Fruit fly (Drosophila melanogaster) whole organism, embryonic: Measurements from ENCODE around the gene Prp39.
A peak's percentile ranks its signal among the peaks of the same experiment; 100 is the strongest.

Source experiments
- Asciz ChIP-seq: fragments of 200-800 bp; sonication (Bioruptor generic); optimal IDR thresholded peaks from 2 replicates; lab custom pipeline; 2017; ENCODE audit warnings: missing biosample characterization, mild to moderate bottlenecking, missing genetic modification characterization, missing genetic modification reagents
- Atf6 ChIP-seq: fragments of 200-800 bp; sonication (Bioruptor generic); IDR thresholded peaks from 2 replicates; pipeline ENCODE4 v1.3.6; 2022; ENCODE audit warnings: missing biosample characterization, missing genetic modification characterization
- CG11247 ChIP-seq: fragments of 200-800 bp; sonication (Bioruptor generic); IDR thresholded peaks from 2 replicates; pipeline ENCODE4 v1.3.6; 2022; ENCODE audit warnings: missing biosample characterization, missing genetic modification characterization
- CG11456 ChIP-seq: fragments of 200-800 bp; sonication (Bioruptor generic); IDR thresholded peaks from 3 replicates; pipeline ENCODE4 v1.3.6; 2022; ENCODE audit warnings: missing biosample characterization, missing genetic modification characterization
- CG12219 ChIP-seq: fragments of 200-800 bp; sonication (Bioruptor generic); optimal IDR thresholded peaks from 3 replicates; lab custom pipeline; 2018; ENCODE audit warnings: missing biosample characterization, mild to moderate bottlenecking, missing genetic modification characterization
- CG12236 ChIP-seq: fragments of 200-800 bp; sonication (Bioruptor generic); optimal IDR thresholded peaks from 2 replicates; lab custom pipeline; 2016; ENCODE audit warnings: missing biosample characterization, missing genetic modification characterization
- CG13775 ChIP-seq: fragments of 200-800 bp; sonication (Bioruptor generic); optimal IDR thresholded peaks from 3 replicates; lab custom pipeline; 2017; ENCODE audit warnings: missing biosample characterization, mild to moderate bottlenecking, missing genetic modification characterization
- CG1603 ChIP-seq: fragments of 200-800 bp; sonication (Bioruptor generic); optimal IDR thresholded peaks from 2 replicates; lab custom pipeline; 2019; ENCODE audit warnings: missing biosample characterization, mild to moderate bottlenecking, missing genetic modification characterization, moderate library complexity
- CG16815 ChIP-seq: fragments of 200-800 bp; sonication (Bioruptor generic); optimal IDR thresholded peaks from 3 replicates; lab custom pipeline; 2017; ENCODE audit warnings: missing biosample characterization, mild to moderate bottlenecking, missing genetic modification characterization
- CG17186 ChIP-seq: fragments of 200-800 bp; sonication (Bioruptor generic); optimal IDR thresholded peaks from 3 replicates; lab custom pipeline; 2017; ENCODE audit warnings: missing biosample characterization, missing genetic modification reagents, missing genetic modification characterization
- CG2199 ChIP-seq: fragments of 200-800 bp; sonication (Bioruptor generic); IDR thresholded peaks from 3 replicates; pipeline ENCODE4 v1.3.6; 2022; ENCODE audit warnings: missing biosample characterization, missing genetic modification characterization
- CG34224 ChIP-seq: fragments of 200-800 bp; sonication (Bioruptor generic); IDR thresholded peaks from 3 replicates; pipeline ENCODE4 v1.3.6; 2022; ENCODE audit warnings: missing biosample characterization, missing genetic modification characterization; ENCODE audit not compliant: partially characterized antibody
- CG42726 ChIP-seq: fragments of 200-800 bp; sonication (Bioruptor generic); IDR thresholded peaks from 2 replicates; pipeline ENCODE4 v1.3.6; 2022; ENCODE audit warnings: missing biosample characterization, missing genetic modification characterization; ENCODE audit not compliant: partially characterized antibody
- CG6683 ChIP-seq: fragments of 200-800 bp; sonication (Bioruptor generic); optimal IDR thresholded peaks from 2 replicates; lab custom pipeline; 2017; ENCODE audit warnings: missing biosample characterization, mild to moderate bottlenecking, missing genetic modification characterization, missing genetic modification reagents
- CG6765 ChIP-seq: fragments of 200-800 bp; sonication (Bioruptor generic); optimal IDR thresholded peaks from 3 replicates; lab custom pipeline; 2017; ENCODE audit warnings: missing biosample characterization, mild to moderate bottlenecking, missing genetic modification characterization
- CG6854 ChIP-seq: fragments of 200-800 bp; sonication (Bioruptor generic); optimal IDR thresholded peaks from 3 replicates; lab custom pipeline; 2017; ENCODE audit warnings: missing biosample characterization, mild to moderate bottlenecking, missing genetic modification characterization
- CG8281 ChIP-seq: fragments of 200-800 bp; sonication (Bioruptor generic); optimal IDR thresholded peaks from 2 replicates; lab custom pipeline; 2018; ENCODE audit warnings: missing biosample characterization, mild to moderate bottlenecking, missing genetic modification characterization, moderate library complexity
- CHES-1-like ChIP-seq: fragments of 200-800 bp; sonication (Bioruptor generic); optimal IDR thresholded peaks from 2 replicates; lab custom pipeline; 2016; ENCODE audit warnings: missing biosample characterization, missing genetic modification characterization
- D19A ChIP-seq: fragments of 200-800 bp; optimal IDR thresholded peaks from 3 replicates; lab custom pipeline; 2019; ENCODE audit warnings: missing biosample characterization, mild to moderate bottlenecking, missing genetic modification characterization, moderate library complexity
- D19B ChIP-seq: fragments of 200-800 bp; sonication (Bioruptor generic); optimal IDR thresholded peaks from 2 replicates; lab custom pipeline; 2017; ENCODE audit warnings: missing biosample characterization, mild to moderate bottlenecking, missing genetic modification characterization
- Drgx ChIP-seq: fragments of 200-800 bp; sonication (Bioruptor generic); IDR thresholded peaks from 2 replicates; pipeline ENCODE4 v1.3.6; 2022; ENCODE audit warnings: missing biosample characterization, missing genetic modification characterization
- GATAe ChIP-seq: fragments of 200-800 bp; sonication (Bioruptor generic); conservative IDR thresholded peaks from 2 replicates; pipeline ENCODE4 v1.3.6; 2022; ENCODE audit warnings: missing biosample characterization, missing genetic modification characterization
- HLH3B ChIP-seq: fragments of 200-800 bp; sonication (Bioruptor generic); IDR thresholded peaks from 2 replicates; pipeline ENCODE4 v1.3.6; 2022; ENCODE audit warnings: missing biosample characterization, missing genetic modification characterization
- Lpt ChIP-seq: fragments of >200 bp; optimal IDR thresholded peaks from 2 replicates; lab custom pipeline; 2018; ENCODE audit warnings: missing biosample characterization, missing genetic modification characterization
- Med ChIP-seq: fragments of 200-800 bp; sonication (Bioruptor generic); peaks from one replicate; lab custom pipeline; 2016; ENCODE audit warnings: missing biosample characterization, missing genetic modification characterization, mild to moderate bottlenecking, inconsistent platforms, moderate library complexity
- Nf-YB ChIP-seq: fragments of 200-800 bp; sonication (Bioruptor generic); optimal IDR thresholded peaks from 3 replicates; lab custom pipeline; 2019; ENCODE audit warnings: missing biosample characterization, mild to moderate bottlenecking, missing genetic modification characterization, moderate library complexity
- Side ChIP-seq: fragments of 200-800 bp; sonication (Bioruptor generic); optimal IDR thresholded peaks from 2 replicates; lab custom pipeline; 2016; ENCODE audit warnings: missing biosample characterization, missing genetic modification characterization
- Taf1 ChIP-seq: fragments of 200-800 bp; sonication (Bioruptor generic); IDR thresholded peaks from 2 replicates; pipeline ENCODE4 v1.3.6; 2022; ENCODE audit warnings: missing biosample characterization, missing genetic modification characterization
- ara ChIP-seq: fragments of 200-800 bp; sonication (Bioruptor generic); IDR thresholded peaks from 2 replicates; pipeline ENCODE4 v1.3.6; 2022; ENCODE audit warnings: missing biosample characterization, missing genetic modification characterization
- bsh ChIP-seq, 2 experiments: fragments of 200-800 bp; sonication (Bioruptor generic); optimal IDR thresholded peaks; 2 replicates each; lab custom pipeline; 2017 to 2018; ENCODE audit warnings: mild to moderate bottlenecking in 2 of 2, missing biosample characterization in 2 of 2, missing genetic modification characterization in 2 of 2, moderate library complexity in 1 of 2
- caup ChIP-seq: fragments of 200-800 bp; sonication (Bioruptor generic); optimal IDR thresholded peaks from 3 replicates; lab custom pipeline; 2017; ENCODE audit warnings: missing biosample characterization, mild to moderate bottlenecking, missing genetic modification characterization, moderate library complexity; ENCODE audit not compliant: severe bottlenecking
- chif ChIP-seq, 2 experiments: fragments of 200-800 bp; sonication (Bioruptor generic); optimal IDR thresholded peaks; 3 replicates each; lab custom pipeline; 2016; ENCODE audit warnings: missing biosample characterization in 2 of 2, missing genetic modification characterization in 2 of 2
- crol ChIP-seq: fragments of 200-800 bp; sonication (Bioruptor generic); IDR thresholded peaks from 2 replicates; pipeline ENCODE4 v1.3.6; 2022; ENCODE audit warnings: missing biosample characterization, missing genetic modification characterization
- dan ChIP-seq: fragments of 200-800 bp; sonication (Bioruptor generic); IDR thresholded peaks from 2 replicates; pipeline ENCODE4 v1.3.6; 2022; ENCODE audit warnings: missing biosample characterization, missing genetic modification characterization
- dmrt11E ChIP-seq: fragments of 200-800 bp; sonication (Bioruptor generic); optimal IDR thresholded peaks from 3 replicates; lab custom pipeline; 2018; ENCODE audit warnings: missing biosample characterization, mild to moderate bottlenecking, missing genetic modification characterization, moderate library complexity
- eyg ChIP-seq: fragments of 200-800 bp; sonication (Bioruptor generic); optimal IDR thresholded peaks from 3 replicates; lab custom pipeline; 2016; ENCODE audit warnings: missing biosample characterization, missing genetic modification characterization
- gem ChIP-seq: fragments of 200-800 bp; sonication (Bioruptor generic); optimal IDR thresholded peaks from 2 replicates; lab custom pipeline; 2019; ENCODE audit warnings: missing biosample characterization, mild to moderate bottlenecking, missing genetic modification characterization, moderate library complexity
- grau ChIP-seq: fragments of 200-800 bp; optimal IDR thresholded peaks from 3 replicates; lab custom pipeline; 2019; ENCODE audit warnings: missing biosample characterization, mild to moderate bottlenecking, missing genetic modification characterization, moderate library complexity
- hth ChIP-seq: fragments of >200 bp; optimal IDR thresholded peaks from 2 replicates; lab custom pipeline; 2017; ENCODE audit warnings: inconsistent platforms
- inv ChIP-seq: fragments of 200-800 bp; sonication (Bioruptor generic); IDR thresholded peaks from 2 replicates; pipeline ENCODE4 v1.3.6; 2022; ENCODE audit warnings: missing biosample characterization, missing genetic modification characterization; ENCODE audit not compliant: partially characterized antibody
- nom ChIP-seq: fragments of 200-800 bp; sonication (Bioruptor generic); optimal IDR thresholded peaks from 2 replicates; lab custom pipeline; 2017; ENCODE audit warnings: missing biosample characterization, missing genetic modification characterization, mild to moderate bottlenecking, moderate library complexity, missing genetic modification reagents
- otp ChIP-seq: fragments of 200-800 bp; sonication (Bioruptor generic); IDR thresholded peaks from 3 replicates; pipeline ENCODE4, ENCODE4 v1.3.6; 2022; ENCODE audit warnings: missing biosample characterization, missing genetic modification characterization
- pnt ChIP-seq: fragments of 200-800 bp; sonication (Bioruptor generic); optimal IDR thresholded peaks from 3 replicates; lab custom pipeline; 2016; ENCODE audit warnings: missing biosample characterization, missing genetic modification characterization
- ro ChIP-seq: fragments of 200-800 bp; sonication (Bioruptor generic); IDR thresholded peaks from 2 replicates; pipeline ENCODE4 v1.3.6; 2022; ENCODE audit warnings: missing biosample characterization, missing genetic modification characterization
- row ChIP-seq: fragments of 200-800 bp; sonication (Bioruptor generic); IDR thresholded peaks from 3 replicates; pipeline ENCODE4 v1.3.6; 2022; ENCODE audit warnings: missing biosample characterization, missing genetic modification characterization
- sd ChIP-seq: fragments of 200-800 bp; sonication (Bioruptor generic); optimal IDR thresholded peaks from 3 replicates; lab custom pipeline; 2018; ENCODE audit warnings: missing biosample characterization, mild to moderate bottlenecking, missing genetic modification characterization, moderate library complexity
- tup ChIP-seq: fragments of 200-800 bp; sonication (Bioruptor generic); optimal IDR thresholded peaks from 2 replicates; lab custom pipeline; 2016; ENCODE audit warnings: missing biosample characterization, mild to moderate bottlenecking, missing genetic modification characterization, moderate library complexity
- vnd ChIP-seq: fragments of 200-800 bp; sonication (Bioruptor generic); IDR thresholded peaks from 3 replicates; pipeline ENCODE4 v1.3.6; 2022; ENCODE audit warnings: missing biosample characterization, missing genetic modification characterization; ENCODE audit not compliant: partially characterized antibody
- zen ChIP-seq: fragments of 200-800 bp; sonication (Bioruptor generic); optimal IDR thresholded peaks from 3 replicates; lab custom pipeline; 2018; ENCODE audit warnings: missing biosample characterization, mild to moderate bottlenecking, missing genetic modification characterization, moderate library complexity
- zfh2 ChIP-seq: fragments of 200-800 bp; sonication (Bioruptor generic); optimal IDR thresholded peaks from 2 replicates; lab custom pipeline; 2016; ENCODE audit warnings: missing biosample characterization, missing genetic modification characterization

Gene Prp39

dm6 chr3R:28846877-28847529, 35.1 kb downstream of the Prp39 start:
- TF ChIP-seq row (GFP tag; lab: Robert Waterston, UW) = peak; percentile 30; the same call in 1 of the 3 replicates
- TF ChIP-seq Drgx = 0 out of 2 replicates have a peak, but pooled peaks have one; percentile 42
- 0 out of 3 replicates have a peak, but pooled peaks have one; percentile 25 for TF ChIP-seq CG2199 (GFP tag; lab: Robert Waterston, UW)
- no peak for TF ChIP-seq Taf1 (GFP tag; lab: Robert Waterston, UW)
- no peak for TF ChIP-seq GATAe (GFP tag; lab: Robert Waterston, UW)
- peak in 1 of 2 experiments; percentile 14 for TF ChIP-seq bsh (GFP tag; optimal IDR thresholded peaks at IDR 0.05; lab: Kevin White, UChicago)
- TF ChIP-seq pnt (GFP tag; lab: Kevin White, UChicago) = no peak
- no peak for TF ChIP-seq dmrt11E (tag; lab: Kevin White, UChicago)
- TF ChIP-seq Asciz (GFP tag; lab: Kevin White, UChicago) = no peak
- TF ChIP-seq CG16815 (GFP tag; lab: Kevin White, UChicago) = no peak
- TF ChIP-seq hth (lab: Kevin White, UChicago) = no peak
- TF ChIP-seq grau (tag; lab: Kevin White, UChicago) = no peak
- 0 out of 2 replicates have a peak, but pooled peaks have one; percentile 23 for TF ChIP-seq crol (GFP tag; lab: Robert Waterston, UW)
- no peak for TF ChIP-seq D19B (GFP tag; lab: Kevin White, UChicago)
- no peak for TF ChIP-seq CG12236
- no peak for TF ChIP-seq CG13775 (GFP tag; lab: Kevin White, UChicago)
- TF ChIP-seq vnd (GFP tag; lab: Robert Waterston, UW) = no peak
- TF ChIP-seq Med (GFP tag; lab: Kevin White, UChicago) = peak; percentile 13
- TF ChIP-seq CHES-1-like (GFP tag; lab: Kevin White, UChicago) = no peak
- TF ChIP-seq CG8281 (tag; lab: Kevin White, UChicago) = no peak
- TF ChIP-seq otp = no peak
- no peak for TF ChIP-seq zen (tag; lab: Kevin White, UChicago)
- no peak for TF ChIP-seq dan
- TF ChIP-seq CG12219 = no peak
- no peak for TF ChIP-seq inv (GFP tag; lab: Robert Waterston, UW)
- no peak for TF ChIP-seq caup (GFP tag; lab: Kevin White, UChicago)
- TF ChIP-seq ro = no peak
- TF ChIP-seq CG1603 = peak; percentile 4
- TF ChIP-seq CG34224 (GFP tag; lab: Robert Waterston, UW) = no peak
- peak; percentile 91 for TF ChIP-seq nom (GFP tag; lab: Kevin White, UChicago)
- no peak for TF ChIP-seq zfh2 (GFP tag; lab: Kevin White, UChicago)
- no peak for TF ChIP-seq chif (GFP tag; optimal IDR thresholded peaks at IDR 0.05; lab: Kevin White, UChicago)
- TF ChIP-seq gem (tag; lab: Kevin White, UChicago) = peak; percentile 11
- no peak for TF ChIP-seq Nf-YB
- TF ChIP-seq D19A (tag; lab: Kevin White, UChicago) = peak; percentile 90
- no peak for TF ChIP-seq Lpt (GFP tag; lab: Kevin White, UChicago)
- no peak for TF ChIP-seq CG42726 (GFP tag; lab: Robert Waterston, UW)
- TF ChIP-seq CG17186 (GFP tag; lab: Kevin White, UChicago) = no peak
- no peak for TF ChIP-seq Atf6
- no peak for TF ChIP-seq eyg (GFP tag; lab: Kevin White, UChicago)
- TF ChIP-seq Side = no peak
- TF ChIP-seq CG6683 (GFP tag; lab: Kevin White, UChicago) = no peak
- TF ChIP-seq sd (tag; lab: Kevin White, UChicago) = no peak
- TF ChIP-seq tup (GFP tag; lab: Kevin White, UChicago) = no peak
- TF ChIP-seq CG6854 (GFP tag; lab: Kevin White, UChicago) = no peak
- TF ChIP-seq ara (GFP tag; lab: Robert Waterston, UW) = no peak
- TF ChIP-seq HLH3B (GFP tag; lab: Robert Waterston, UW) = 0 out of 2 replicates have a peak, but pooled peaks have one; percentile 11
- TF ChIP-seq CG11456 = no peak
- no peak for TF ChIP-seq CG6765 (GFP tag; lab: Kevin White, UChicago)
- TF ChIP-seq CG11247 = no peak
